Worm (Caenorhabditis elegans) whole organism, midembryonic: ENCODE measurements around the gene Y46C8AM.1.

Experiments
- T22C8.4 ChIP-seq: fragments of 200-800 bp; sonication (Bioruptor generic); IDR thresholded peaks from 2 replicates; pipeline ENCODE4 v1.3.6; 2022; ENCODE audit warnings: missing genetic modification characterization, missing compliant biosample characterization
- cog-1 ChIP-seq: sonication (generic microtip); optimal IDR thresholded peaks from 2 replicates; lab custom pipeline; 2016; ENCODE audit warnings: missing genetic modification characterization, missing compliant biosample characterization
- flt-1 ChIP-seq: fragments of 200-800 bp; sonication (Bioruptor generic); IDR thresholded peaks from 2 replicates; pipeline ENCODE4 v1.3.6; 2022; ENCODE audit warnings: missing genetic modification characterization, missing compliant biosample characterization
- klf-2 ChIP-seq: fragments of 200-800 bp; sonication (Bioruptor generic); conservative IDR thresholded peaks from 2 replicates; pipeline ENCODE4 v1.3.6; 2022; ENCODE audit warnings: missing genetic modification reagents, missing genetic modification characterization, missing compliant biosample characterization
- med-1 ChIP-seq: sonication (generic microtip); optimal IDR thresholded peaks from 2 replicates; lab custom pipeline; 2017; ENCODE audit warnings: missing genetic modification characterization, mild to moderate bottlenecking, missing compliant biosample characterization, antibody characterized with exemption, missing genetic modification reagents; ENCODE audit not compliant: insufficient read depth
- ref-1 ChIP-seq: fragments of 200-800 bp; sonication (Bioruptor generic); conservative IDR thresholded peaks from 2 replicates; pipeline ENCODE4 v1.3.6; 2022; ENCODE audit warnings: missing genetic modification reagents, missing genetic modification characterization, missing compliant biosample characterization
- tab-1 ChIP-seq: fragments of 200-800 bp; sonication (Bioruptor generic); IDR thresholded peaks from 2 replicates; pipeline ENCODE4 v1.3.6; 2022; ENCODE audit warnings: missing genetic modification characterization, missing compliant biosample characterization
- ztf-23 ChIP-seq: fragments of 200-800 bp; sonication (Bioruptor generic); IDR thresholded peaks from 2 replicates; pipeline ENCODE4 v1.3.6; 2022; ENCODE audit warnings: missing genetic modification reagents, missing genetic modification characterization, missing compliant biosample characterization
- ztf-29 ChIP-seq: fragments of 200-800 bp; sonication (Bioruptor generic); IDR thresholded peaks from 2 replicates; pipeline ENCODE4 v1.3.6; 2022; ENCODE audit warnings: missing genetic modification reagents, missing genetic modification characterization, missing compliant biosample characterization

Y46C8AM.1 gene

DNA sequence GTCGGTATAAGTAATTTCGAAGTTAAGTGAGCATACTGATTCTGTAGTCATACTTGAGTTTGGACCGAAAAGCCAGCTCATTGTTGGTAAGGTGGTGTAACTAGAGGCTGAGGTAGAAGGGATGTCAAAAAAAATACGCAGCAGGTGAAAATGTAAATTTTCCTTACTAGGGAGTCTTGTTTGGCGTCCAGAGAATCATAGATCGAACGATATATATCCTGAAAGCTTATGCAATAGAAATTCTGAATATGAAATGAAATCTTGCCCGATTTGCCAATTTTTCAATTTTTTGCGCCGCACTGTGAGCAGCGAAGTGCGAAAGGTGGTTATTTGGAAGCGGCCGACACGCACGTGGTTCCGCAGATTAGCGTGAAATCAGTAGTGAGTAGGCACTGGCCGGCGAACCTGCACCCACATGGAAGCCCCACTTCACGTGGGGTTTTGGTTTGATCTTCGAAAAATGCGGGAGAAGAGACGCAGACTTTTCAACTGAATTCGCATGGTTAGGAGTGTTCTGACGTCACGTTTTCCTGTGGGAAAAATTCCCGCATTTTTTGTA lies 15.4 kb downstream of the Y46C8AM.1 start, which contains the start of gene srh-220:
TSS of gene srh-220 (minus strand) at position 51 of the 559 bp plus-strand sequence.
- TF ChIP-seq flt-1 (no peak), ref-1 (no peak), cog-1 (tag; lab: Kevin White, UChicago) (no peak), tab-1 (GFP tag; lab: Robert Waterston, UW) (no peak), T22C8.4 (no peak), ztf-29 (GFP tag; lab: Robert Waterston, UW) (no peak), med-1 (no peak), klf-2 (no peak), ztf-23 (GFP tag; lab: Robert Waterston, UW) (no peak)

DNA sequence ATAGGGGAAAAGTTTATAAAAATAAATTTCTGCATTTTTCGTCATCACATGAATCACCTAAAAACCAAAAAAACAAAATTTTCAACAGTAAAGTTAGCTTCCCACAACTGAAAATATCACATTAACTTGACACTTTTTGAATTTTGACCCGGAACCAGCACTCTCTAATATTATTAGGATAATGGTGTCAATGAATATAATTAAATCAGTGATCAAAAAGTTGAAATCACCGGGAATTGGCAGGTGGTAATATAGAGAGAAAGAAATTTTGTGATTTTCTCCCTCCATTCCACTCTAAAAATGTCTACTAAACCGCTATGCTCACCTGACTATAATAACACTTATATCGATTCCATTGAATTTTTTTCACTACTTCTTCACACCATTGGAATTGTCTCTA lies 16.8 kb downstream of the Y46C8AM.1 start, which contains the start of gene srh-222:
TSS of gene srh-222 (plus strand) at position 301 of the 400 bp plus-strand sequence.
- TF ChIP-seq T22C8.4 (no peak), flt-1 (no peak), ref-1 (no peak), tab-1 (GFP tag; lab: Robert Waterston, UW) (no peak), med-1 (no peak), cog-1 (tag; lab: Kevin White, UChicago) (no peak), ztf-29 (GFP tag; lab: Robert Waterston, UW) (no peak), ztf-23 (GFP tag; lab: Robert Waterston, UW) (no peak), klf-2 (no peak)

DNA sequence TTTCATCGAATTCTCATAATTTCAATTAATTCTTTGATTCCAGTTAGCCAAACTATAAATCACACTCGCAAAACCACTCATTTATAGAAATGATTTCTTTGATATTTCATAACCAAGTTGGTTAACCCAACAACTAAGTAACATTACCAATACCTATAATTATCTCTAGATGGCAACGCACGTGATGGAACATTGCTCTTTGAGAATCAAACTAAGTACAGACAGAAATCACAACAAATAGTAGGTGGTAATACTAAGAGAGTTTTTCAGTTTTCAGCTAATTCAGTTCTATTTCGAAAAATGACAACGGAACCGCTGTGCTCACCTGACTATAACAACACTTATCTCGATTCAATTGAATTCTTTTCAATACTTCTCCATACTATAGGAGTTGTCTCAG lies 18.9 kb downstream of the Y46C8AM.1 start, which contains the start of gene srh-223:
TSS of gene srh-223 (plus strand) at position 301 of the 400 bp plus-strand sequence.
- TF ChIP-seq klf-2 (no peak), ztf-23 (GFP tag; lab: Robert Waterston, UW) (no peak), tab-1 (GFP tag; lab: Robert Waterston, UW) (no peak), flt-1 (no peak), T22C8.4 (no peak), ztf-29 (GFP tag; lab: Robert Waterston, UW) (no peak)

DNA sequence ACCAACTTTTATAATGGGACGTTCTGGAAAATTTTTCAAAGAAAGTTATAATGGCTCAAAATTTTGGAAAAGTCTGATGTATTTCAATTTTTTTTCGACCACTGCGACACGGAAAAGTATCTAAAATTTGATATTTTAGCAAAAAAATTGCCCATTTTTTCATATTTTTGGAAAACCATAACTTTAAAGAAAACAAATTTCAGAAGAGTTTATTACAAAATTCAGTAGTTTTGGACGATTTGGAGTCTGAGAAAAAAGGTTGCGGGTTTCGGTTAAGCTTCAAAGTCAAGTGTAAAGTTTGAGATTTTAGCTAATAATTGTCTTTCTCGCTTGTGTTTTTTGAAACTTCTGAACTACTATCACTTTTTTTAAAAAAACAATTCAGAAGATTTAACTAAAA lies 25.4 kb downstream of the Y46C8AM.1 start:
- TF ChIP-seq T22C8.4 = no peak
- TF ChIP-seq ref-1 = no peak
- TF ChIP-seq cog-1 (tag; lab: Kevin White, UChicago) = no peak
- no peak for TF ChIP-seq ztf-23 (GFP tag; lab: Robert Waterston, UW)
- TF ChIP-seq ztf-29 (GFP tag; lab: Robert Waterston, UW) = no peak
- no peak for TF ChIP-seq med-1
- no peak for TF ChIP-seq tab-1 (GFP tag; lab: Robert Waterston, UW)
- no peak for TF ChIP-seq klf-2
- no peak for TF ChIP-seq flt-1

DNA sequence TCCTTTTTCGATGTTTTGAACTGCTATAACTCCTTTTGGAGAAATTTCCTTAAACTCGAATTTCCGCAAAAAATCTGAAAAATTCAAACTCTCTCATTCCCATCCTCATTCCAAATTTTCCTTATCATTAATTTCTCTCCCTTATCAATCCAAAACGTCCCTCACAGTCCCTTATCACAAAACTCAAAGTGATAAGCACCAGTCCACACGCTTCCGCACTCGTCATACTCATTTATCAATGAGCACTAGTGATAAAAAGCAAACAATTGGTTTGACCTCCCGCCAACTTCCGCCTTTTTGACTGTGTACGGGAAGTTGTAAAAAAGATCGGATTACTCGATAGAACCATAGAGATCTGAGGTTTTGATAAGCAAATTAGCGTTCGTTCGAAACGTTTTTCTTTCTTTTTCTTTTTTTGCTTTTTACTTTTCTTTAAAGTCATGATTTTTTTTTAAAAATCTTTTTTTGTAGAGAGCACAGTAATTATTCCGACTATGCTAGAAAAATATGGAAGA lies 26.0 kb downstream of the Y46C8AM.1 start, which contains the start of gene clec-78:
TSS of gene clec-78 (plus strand) at position 465 of the 515 bp plus-strand sequence.
- TF ChIP-seq T22C8.4 (no peak), med-1 (no peak), ztf-29 (GFP tag; lab: Robert Waterston, UW) (no peak), ztf-23 (GFP tag; lab: Robert Waterston, UW) (no peak), klf-2 (no peak), cog-1 (tag; lab: Kevin White, UChicago) (no peak), ref-1 (no peak), flt-1 (no peak), tab-1 (GFP tag; lab: Robert Waterston, UW) (no peak)

DNA sequence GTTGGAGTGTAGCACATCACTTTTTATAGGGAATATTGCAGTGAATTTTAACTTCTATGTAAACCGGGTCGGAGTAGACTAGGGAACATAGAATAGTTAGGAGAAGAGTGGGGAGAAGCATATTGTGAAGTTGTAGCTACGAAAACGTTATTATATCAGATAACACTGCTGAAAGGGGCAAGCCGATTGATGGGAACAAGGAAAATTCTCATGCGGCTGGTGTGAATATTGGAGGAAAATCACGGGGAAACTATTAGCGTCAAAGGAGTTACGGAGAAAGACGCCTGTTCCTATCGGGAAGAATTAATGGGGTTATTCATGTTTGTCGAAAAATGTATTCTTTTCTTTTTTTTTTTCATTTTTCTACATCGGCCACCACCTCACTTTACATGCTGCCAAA lies 30.6 kb downstream of the Y46C8AM.1 start, which contains the start of gene F47C12.6:
TSS of gene F47C12.6 (minus strand) at position 101 of the 400 bp plus-strand sequence.
- TF ChIP-seq ref-1 (no peak), klf-2 (no peak), tab-1 (GFP tag; lab: Robert Waterston, UW) (no peak), med-1 (no peak), ztf-23 (GFP tag; lab: Robert Waterston, UW) (no peak), flt-1 (no peak), cog-1 (tag; lab: Kevin White, UChicago) (no peak)

DNA sequence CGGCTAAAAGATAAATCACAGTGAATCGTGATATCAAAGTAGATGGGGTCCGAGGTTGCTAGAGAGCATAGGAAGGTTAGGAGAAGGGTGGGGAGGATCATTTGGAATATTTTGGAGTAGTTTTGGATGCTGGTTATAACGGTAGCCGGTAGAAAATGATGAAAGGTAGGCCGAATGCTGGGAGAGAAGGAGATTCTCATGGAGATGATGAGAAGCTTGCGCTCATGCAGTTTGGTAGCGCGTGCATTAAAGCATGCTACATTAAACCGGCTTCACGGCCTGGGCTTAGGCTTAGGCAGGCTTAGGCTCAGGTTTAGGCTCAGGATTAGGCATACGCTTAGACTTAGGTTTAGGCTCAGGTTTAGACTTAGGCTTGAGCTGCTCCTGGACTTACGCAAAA lies 31.6 kb downstream of the Y46C8AM.1 start, which contains the start of gene F47C12.13:
TSS of gene F47C12.13 (minus strand) at position 101 of the 400 bp plus-strand sequence.
- TF ChIP-seq ztf-29 (GFP tag; lab: Robert Waterston, UW) (no peak), T22C8.4 (no peak), ref-1 (no peak), ztf-23 (GFP tag; lab: Robert Waterston, UW) (no peak), flt-1 (no peak)

DNA sequence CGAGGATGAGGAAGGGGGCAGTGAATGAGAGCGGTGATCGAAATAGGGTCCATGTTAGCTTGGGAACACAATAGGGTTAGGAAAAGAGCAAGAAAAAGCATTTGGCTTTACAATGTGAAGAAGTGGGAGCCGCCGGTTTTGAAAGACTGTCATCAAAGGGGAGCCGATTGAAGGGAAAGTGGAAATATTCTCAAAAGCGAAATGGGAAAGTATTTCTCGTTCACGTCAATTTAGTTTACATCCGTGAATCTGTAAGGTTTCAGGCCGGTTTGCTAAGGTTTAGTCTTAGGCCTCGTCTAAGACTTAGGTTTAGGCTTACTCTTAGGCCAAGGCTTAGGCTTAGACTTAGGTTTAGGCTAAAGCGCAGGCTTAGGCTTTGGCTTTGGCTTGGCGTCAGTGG lies 32.7 kb downstream of the Y46C8AM.1 start, which contains the start of gene F47C12.7:
TSS of gene F47C12.7 (minus strand) at position 101 of the 400 bp plus-strand sequence.
- TF ChIP-seq tab-1 (GFP tag; lab: Robert Waterston, UW) (no peak), ref-1 (no peak), T22C8.4 (no peak), ztf-23 (GFP tag; lab: Robert Waterston, UW) (no peak), med-1 (no peak), flt-1 (no peak), ztf-29 (GFP tag; lab: Robert Waterston, UW) (no peak), cog-1 (tag; lab: Kevin White, UChicago) (no peak), klf-2 (no peak)

DNA sequence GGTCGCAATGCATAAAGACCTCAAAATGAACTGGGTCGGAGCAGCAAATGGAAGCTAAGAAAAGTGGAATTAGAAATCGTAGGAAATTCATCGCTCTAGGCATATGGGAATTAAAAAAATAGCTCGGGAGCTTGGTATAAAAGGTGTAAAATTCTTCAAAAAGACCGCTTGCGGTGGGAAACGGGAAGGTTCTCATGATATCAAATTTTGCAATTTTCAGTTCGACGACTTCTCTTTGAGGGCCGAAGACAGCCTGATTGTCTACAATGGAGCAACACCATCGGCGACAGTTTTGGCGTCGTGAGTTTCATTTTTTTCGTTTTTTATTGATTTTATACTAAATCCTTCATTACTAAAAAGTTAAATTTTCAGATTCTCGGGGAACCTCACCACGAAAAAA lies 35.8 kb downstream of the Y46C8AM.1 start, which contains the start of gene F47C12.8:
TSS of gene F47C12.8 (minus strand) at position 101 of the 400 bp plus-strand sequence.
- TF ChIP-seq ref-1 = no peak
- no peak for TF ChIP-seq cog-1 (tag; lab: Kevin White, UChicago)
- no peak for TF ChIP-seq med-1
- TF ChIP-seq tab-1 (GFP tag; lab: Robert Waterston, UW) = no peak
- TF ChIP-seq ztf-23 (GFP tag; lab: Robert Waterston, UW) = no peak
- no peak for TF ChIP-seq flt-1
- no peak for TF ChIP-seq T22C8.4
- no peak for TF ChIP-seq klf-2
- no peak for TF ChIP-seq ztf-29 (GFP tag; lab: Robert Waterston, UW)

DNA sequence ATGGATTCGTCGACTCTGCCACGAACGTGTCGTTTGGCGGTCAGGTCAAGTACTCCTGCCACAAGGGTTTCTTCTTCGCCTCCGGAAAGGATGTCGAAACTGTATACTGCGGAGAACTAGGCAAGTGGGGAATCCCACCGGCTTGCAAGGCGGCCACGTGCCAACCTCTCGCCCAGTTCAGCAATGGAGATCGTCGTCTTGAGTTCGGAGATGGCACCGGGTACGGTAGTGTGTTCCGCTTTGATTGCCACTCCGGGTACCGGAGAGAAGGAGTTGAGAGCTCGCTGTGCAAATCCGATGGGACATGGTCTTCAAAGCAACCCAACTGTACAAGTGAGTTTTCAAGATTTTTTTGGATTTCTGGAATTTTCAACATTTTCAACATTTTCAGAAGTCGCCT lies 37.0 kb downstream of the Y46C8AM.1 start:
- TF ChIP-seq tab-1 (GFP tag; lab: Robert Waterston, UW) (no peak), ztf-23 (GFP tag; lab: Robert Waterston, UW) (no peak), cog-1 (tag; lab: Kevin White, UChicago) (no peak), flt-1 (no peak), T22C8.4 (no peak), med-1 (no peak), ztf-29 (GFP tag; lab: Robert Waterston, UW) (no peak), ref-1 (no peak), klf-2 (no peak)
